Fruit fly (Drosophila melanogaster): ENCODE results near the gene Mettl3.

Gene Mettl3

dm6 chr3R:24026503-24026902 is 5.5 kb upstream of the Mettl3 start:
- TF ChIP-seq psq (optimal IDR thresholded peaks at IDR 0.05) (no peak), pan (optimal IDR thresholded peaks at IDR 0.05) (no peak), usp (GFP tag; optimal IDR thresholded peaks at IDR 0.05) (no peak), EcR (GFP tag; optimal IDR thresholded peaks at IDR 0.05) (no peak), CG8478 (optimal IDR thresholded peaks at IDR 0.05) (no peak), Dll (optimal IDR thresholded peaks at IDR 0.05) (no peak)

DNA sequence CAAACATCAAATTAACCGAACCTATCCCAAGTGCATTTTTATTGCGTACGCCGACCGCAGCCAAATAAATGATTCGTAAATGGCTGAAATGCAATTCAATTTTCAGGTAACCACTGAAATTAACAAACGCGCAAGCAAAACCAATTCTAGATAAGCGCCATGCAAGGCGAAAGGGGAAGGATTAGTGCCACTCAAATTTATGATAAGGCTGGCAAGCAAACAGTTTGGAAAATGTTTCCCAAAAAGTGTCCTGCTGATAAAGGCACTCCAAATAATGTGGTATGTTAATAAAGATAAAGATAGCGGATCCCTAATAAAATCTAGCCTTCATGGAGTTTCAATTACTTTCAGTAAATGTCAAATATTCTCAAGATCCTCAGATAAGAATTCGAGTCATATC is 4.7 kb upstream of the Mettl3 start:
- TF ChIP-seq CG8478 (optimal IDR thresholded peaks at IDR 0.05), result no peak
- TF ChIP-seq psq (optimal IDR thresholded peaks at IDR 0.05), result no peak
- TF ChIP-seq pan (optimal IDR thresholded peaks at IDR 0.05), result no peak
- TF ChIP-seq EcR (GFP tag; optimal IDR thresholded peaks at IDR 0.05), result no peak
- TF ChIP-seq Dll (optimal IDR thresholded peaks at IDR 0.05), result no peak
- TF ChIP-seq usp (GFP tag; optimal IDR thresholded peaks at IDR 0.05), result no peak

- TF ChIP-seq usp (GFP tag; optimal IDR thresholded peaks at IDR 0.05) (no peak), CG8478 (optimal IDR thresholded peaks at IDR 0.05) (peak; percentile 2), pan (optimal IDR thresholded peaks at IDR 0.05) (no peak), EcR (GFP tag; optimal IDR thresholded peaks at IDR 0.05) (no peak), Dll (optimal IDR thresholded peaks at IDR 0.05) (no peak), psq (optimal IDR thresholded peaks at IDR 0.05) (no peak)
Observed at dm6 chr3R:24031019-24031824, 735 bp upstream of the Mettl3 start.

- TF ChIP-seq pan (optimal IDR thresholded peaks at IDR 0.05) (no peak), EcR (GFP tag; optimal IDR thresholded peaks at IDR 0.05) (no peak), usp (GFP tag; optimal IDR thresholded peaks at IDR 0.05) (no peak), Dll (optimal IDR thresholded peaks at IDR 0.05) (no peak), CG8478 (optimal IDR thresholded peaks at IDR 0.05) (no peak)
Observed at dm6 chr3R:24037538-24038265, 5.7 kb downstream of the Mettl3 start, which contains the start of gene spas. Gene spas (plus strand): TSS chr3R:24038215.

DNA sequence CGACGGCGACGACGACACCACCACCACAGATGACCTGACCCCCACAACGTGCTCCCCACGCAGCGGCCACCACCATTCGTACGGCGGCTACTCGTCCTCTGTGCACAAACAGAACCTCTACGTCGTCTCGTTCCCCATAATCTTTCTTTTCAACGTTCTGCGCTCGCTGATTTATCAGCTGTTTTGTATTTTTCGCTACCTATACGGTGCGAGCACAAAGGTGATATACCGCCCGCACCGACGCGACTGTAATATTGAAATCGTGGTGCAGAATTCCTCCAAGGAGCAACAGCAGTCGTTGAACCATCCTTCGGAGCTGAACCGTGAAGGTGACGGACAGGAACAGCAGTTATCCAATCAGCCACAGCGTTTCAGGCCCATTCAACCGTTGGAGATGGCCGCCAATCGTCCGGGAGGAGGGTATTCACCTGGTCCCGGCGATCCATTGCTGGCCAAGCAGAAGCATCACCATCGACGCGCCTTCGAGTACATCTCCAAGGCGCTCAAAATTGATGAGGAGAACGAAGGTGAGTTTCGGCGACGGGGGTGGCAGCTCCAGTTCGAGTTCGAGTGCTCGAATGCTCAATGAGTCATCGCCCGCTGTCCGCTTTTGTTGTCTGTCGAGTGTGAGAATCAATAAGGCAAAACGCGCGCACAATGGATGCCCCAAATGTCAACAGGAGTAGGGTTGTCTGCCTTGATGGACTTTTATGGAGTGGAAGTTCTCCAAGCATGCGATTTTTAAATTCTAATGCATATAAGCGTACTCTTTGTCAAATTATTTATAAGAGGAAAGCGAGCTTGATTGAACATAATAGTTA is 7.0 kb downstream of the Mettl3 start, which contains the start of gene Miro:
Gene Miro (minus strand): TSS at position 112 of the 821 bp plus-strand sequence.
- no peak for TF ChIP-seq CG8478 (optimal IDR thresholded peaks at IDR 0.05)
- no peak for TF ChIP-seq pan (optimal IDR thresholded peaks at IDR 0.05)
- no peak for TF ChIP-seq psq (optimal IDR thresholded peaks at IDR 0.05)
- TF ChIP-seq EcR (GFP tag; optimal IDR thresholded peaks at IDR 0.05), result no peak
- no peak for TF ChIP-seq usp (GFP tag; optimal IDR thresholded peaks at IDR 0.05)
- no peak for TF ChIP-seq Dll (optimal IDR thresholded peaks at IDR 0.05)

DNA sequence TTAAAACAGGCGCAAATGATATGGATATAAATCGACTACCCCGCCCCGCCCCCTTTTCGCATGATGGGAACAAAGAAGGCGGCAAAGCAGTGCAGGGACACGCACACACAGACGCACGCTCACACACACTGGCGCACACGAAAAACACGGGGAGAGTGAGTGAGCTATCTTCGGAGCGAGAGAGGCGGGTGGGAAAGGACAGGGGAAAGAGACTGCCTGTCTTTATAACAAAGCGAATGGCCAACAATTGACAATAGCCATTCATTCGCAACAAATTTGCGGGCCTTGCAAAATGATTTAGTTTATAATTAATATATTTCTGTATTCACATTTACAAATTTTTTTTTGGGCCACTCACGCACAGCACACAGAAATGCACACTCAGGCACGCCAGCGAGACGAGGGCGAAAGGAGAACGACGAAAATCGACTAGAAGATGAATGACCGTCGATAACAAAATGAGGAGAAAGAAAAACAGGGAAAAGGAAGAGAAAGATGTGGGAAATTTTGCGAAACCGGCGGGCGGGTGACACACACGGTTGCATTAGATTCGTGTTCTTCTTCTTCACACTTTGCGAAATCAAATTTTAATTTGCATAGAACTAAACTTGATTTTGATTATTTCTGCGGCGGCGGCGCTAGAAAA is 14.7 kb downstream of the Mettl3 start:
- TF ChIP-seq usp (GFP tag; optimal IDR thresholded peaks at IDR 0.05) (no peak), EcR (GFP tag; optimal IDR thresholded peaks at IDR 0.05) (no peak), Dll (optimal IDR thresholded peaks at IDR 0.05) (no peak), CG8478 (optimal IDR thresholded peaks at IDR 0.05) (no peak), psq (optimal IDR thresholded peaks at IDR 0.05) (no peak), pan (optimal IDR thresholded peaks at IDR 0.05) (no peak)

- TF ChIP-seq usp (GFP tag; optimal IDR thresholded peaks at IDR 0.05) (no peak), pan (optimal IDR thresholded peaks at IDR 0.05) (no peak), psq (optimal IDR thresholded peaks at IDR 0.05) (no peak), CG8478 (optimal IDR thresholded peaks at IDR 0.05) (no peak), Dll (optimal IDR thresholded peaks at IDR 0.05) (peak; percentile 72), EcR (GFP tag; optimal IDR thresholded peaks at IDR 0.05) (no peak)
Observed at dm6 chr3R:24047226-24047976, 15.4 kb downstream of the Mettl3 start, which contains the start of gene CG5986. Gene CG5986 (plus strand): TSS chr3R:24047790.

- TF ChIP-seq EcR (GFP tag; optimal IDR thresholded peaks at IDR 0.05), result no peak
- no peak for TF ChIP-seq Dll (optimal IDR thresholded peaks at IDR 0.05)
- no peak for TF ChIP-seq CG8478 (optimal IDR thresholded peaks at IDR 0.05)
- no peak for TF ChIP-seq pan (optimal IDR thresholded peaks at IDR 0.05)
- TF ChIP-seq usp (GFP tag; optimal IDR thresholded peaks at IDR 0.05), result no peak
- no peak for TF ChIP-seq psq (optimal IDR thresholded peaks at IDR 0.05)
Observed at dm6 chr3R:24047998-24048511, 16.1 kb downstream of the Mettl3 start, which contains the start of gene Rox8. Gene Rox8 (minus strand): TSS chr3R:24048265.

dm6 chr3R:24050690-24051440 is 18.9 kb downstream of the Mettl3 start, which contains the start of the genes Atg6 and Pisd:
Gene Atg6 (minus strand): TSS chr3R:24050782.
Gene Pisd (plus strand): TSS chr3R:24050783.
- TF ChIP-seq usp (GFP tag; optimal IDR thresholded peaks at IDR 0.05) (no peak), CG8478 (optimal IDR thresholded peaks at IDR 0.05) (no peak), Dll (optimal IDR thresholded peaks at IDR 0.05) (no peak), EcR (GFP tag; optimal IDR thresholded peaks at IDR 0.05) (no peak), psq (optimal IDR thresholded peaks at IDR 0.05) (no peak), pan (optimal IDR thresholded peaks at IDR 0.05) (no peak)
